Worm (Caenorhabditis elegans): Measurements from ENCODE around the gene Y38E10A.8.

Gene Y38E10A.8

DNA sequence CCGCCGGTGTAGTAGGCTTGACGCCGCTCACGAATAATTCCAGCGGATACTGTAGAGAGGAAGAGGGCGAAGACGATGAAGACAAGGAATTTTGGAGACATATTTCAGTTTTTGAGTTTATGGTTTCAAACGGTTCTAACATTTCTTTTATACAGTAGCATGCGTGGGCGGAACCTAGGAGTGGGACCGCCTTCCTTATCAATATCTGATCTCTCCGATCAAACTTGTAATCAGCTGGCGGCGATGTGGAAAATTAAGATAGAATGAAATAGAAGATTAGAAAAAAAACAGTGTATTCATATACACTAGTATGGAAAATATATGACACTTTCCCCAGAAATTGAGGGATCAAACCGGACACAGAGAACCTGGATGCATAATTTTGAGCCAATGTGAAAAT is 12.3 kb downstream of the Y38E10A.8 start, which contains the start of gene nspe-2:
nspe-2 (minus strand) TSS at position 101 of the 400 bp plus-strand sequence.
- TF ChIP-seq ceh-9 (tag; optimal IDR thresholded peaks at IDR 0.05) (no peak), ama-1 (optimal IDR thresholded peaks at IDR 0.05) (no peak), ZK546.5 (tag; optimal IDR thresholded peaks at IDR 0.05) (no peak), ceh-16 (tag; optimal IDR thresholded peaks at IDR 0.05) (no peak), fkh-10 (GFP tag; optimal IDR thresholded peaks at IDR 0.05) (no peak), lin-39 (tag; optimal IDR thresholded peaks at IDR 0.05) (no peak), pqm-1 (tag; optimal IDR thresholded peaks at IDR 0.05) (no peak), nhr-11 (tag; optimal IDR thresholded peaks at IDR 0.05) (no peak), mml-1 (tag; optimal IDR thresholded peaks at IDR 0.05) (no peak), nfya-1 (tag; optimal IDR thresholded peaks at IDR 0.05; ENCODE audit: insufficient read depth) (no peak), lsy-12 (tag; optimal IDR thresholded peaks at IDR 0.05) (no peak), egl-27 (tag; optimal IDR thresholded peaks at IDR 0.05) (no peak)

DNA sequence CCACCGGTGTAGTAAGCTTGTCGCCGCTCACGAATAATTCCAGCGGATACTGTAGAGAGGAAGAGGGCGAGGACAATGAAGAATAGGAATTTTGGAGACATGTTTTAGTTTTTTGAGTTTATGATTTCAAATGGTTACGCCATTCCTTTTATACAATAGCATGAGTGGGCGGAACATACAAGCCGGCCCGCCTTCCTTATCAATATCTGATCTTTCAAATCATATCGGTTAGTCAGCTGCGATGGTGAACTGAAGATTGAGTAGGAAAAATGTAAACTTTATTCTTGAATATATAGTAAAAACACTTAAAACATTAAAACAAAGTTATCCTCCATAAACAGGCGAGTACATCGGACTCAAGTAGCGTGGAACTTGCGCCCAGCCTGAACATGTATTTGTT is 13.8 kb downstream of the Y38E10A.8 start, which contains the start of gene nspe-1:
nspe-1 (minus strand) TSS at position 101 of the 400 bp plus-strand sequence.
- no peak for TF ChIP-seq nhr-237 (tag; optimal IDR thresholded peaks at IDR 0.05)
- TF ChIP-seq pha-4 (tag; optimal IDR thresholded peaks at IDR 0.05): no peak
- TF ChIP-seq nhr-25 (tag; optimal IDR thresholded peaks at IDR 0.05): no peak
- TF ChIP-seq lsy-12 (tag; optimal IDR thresholded peaks at IDR 0.05): no peak
- no peak for TF ChIP-seq R02D3.7 (tag; optimal IDR thresholded peaks at IDR 0.05)
- TF ChIP-seq jun-1 (tag; optimal IDR thresholded peaks at IDR 0.05): no peak
- no peak for TF ChIP-seq ceh-16 (tag; optimal IDR thresholded peaks at IDR 0.05)
- no peak for TF ChIP-seq unc-62 (GFP tag; optimal IDR thresholded peaks at IDR 0.05)
- no peak for TF ChIP-seq fos-1 (tag; optimal IDR thresholded peaks at IDR 0.05)
- TF ChIP-seq elt-2 (tag; optimal IDR thresholded peaks at IDR 0.05): no peak
- no peak for TF ChIP-seq fkh-10 (GFP tag; optimal IDR thresholded peaks at IDR 0.05)

DNA sequence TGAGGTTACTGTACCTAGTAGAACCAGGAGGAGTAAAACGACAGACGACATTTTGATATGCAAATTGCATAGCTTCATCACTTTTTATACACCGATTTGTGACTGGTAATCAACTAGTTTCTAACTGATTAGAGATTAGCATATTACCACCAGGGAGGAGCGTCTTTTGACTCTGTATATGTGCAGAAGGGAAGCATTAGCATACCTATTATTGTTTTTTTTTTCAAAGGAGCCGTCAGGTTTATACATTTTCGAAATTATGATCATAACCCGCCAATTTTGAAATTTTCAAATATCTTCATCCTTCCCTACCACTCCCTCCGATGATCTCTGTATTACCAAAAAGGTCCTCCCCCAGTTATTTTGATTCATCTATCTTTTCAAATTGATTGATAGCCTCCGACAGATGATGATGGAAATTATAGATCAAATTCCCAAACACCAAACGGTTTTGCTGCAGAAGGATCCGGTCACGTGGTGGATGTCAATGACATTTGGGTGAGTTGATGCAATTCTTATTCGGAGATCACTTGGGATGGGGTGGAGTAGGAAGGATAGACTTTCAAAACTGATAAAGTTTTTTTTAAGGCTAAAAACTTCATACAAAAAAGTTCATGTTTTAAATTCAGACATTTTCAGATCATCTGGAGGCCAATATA is 15.0 kb downstream of the Y38E10A.8 start, which contains the start of gene nspe-8:
nspe-8 (minus strand) TSS at position 51 of the 659 bp plus-strand sequence.
- no peak for TF ChIP-seq jun-1 (tag; optimal IDR thresholded peaks at IDR 0.05)
- TF ChIP-seq ceh-9 (tag; optimal IDR thresholded peaks at IDR 0.05): no peak
- TF ChIP-seq ztf-11 (tag; optimal IDR thresholded peaks at IDR 0.05): no peak
- TF ChIP-seq nhr-25 (tag; optimal IDR thresholded peaks at IDR 0.05): peak; percentile 50
- TF ChIP-seq egl-27 (tag; optimal IDR thresholded peaks at IDR 0.05): no peak
- TF ChIP-seq daf-12 (tag; optimal IDR thresholded peaks at IDR 0.05): no peak
- no peak for TF ChIP-seq unc-62 (GFP tag; optimal IDR thresholded peaks at IDR 0.05)
- TF ChIP-seq R02D3.7 (tag; optimal IDR thresholded peaks at IDR 0.05): no peak
- TF ChIP-seq nhr-23 (tag; optimal IDR thresholded peaks at IDR 0.05): peak; percentile 82
- TF ChIP-seq nhr-43 (tag; optimal IDR thresholded peaks at IDR 0.05; ENCODE audit: poor library complexity, severe bottlenecking): peak; percentile 88
- TF ChIP-seq elt-1 (tag; optimal IDR thresholded peaks at IDR 0.05): no peak
- no peak for TF ChIP-seq nfya-1 (tag; optimal IDR thresholded peaks at IDR 0.05; ENCODE audit: insufficient read depth)
- no peak for TF ChIP-seq ZK546.5 (tag; optimal IDR thresholded peaks at IDR 0.05)
- no peak for TF ChIP-seq pqm-1 (tag; optimal IDR thresholded peaks at IDR 0.05)
- no peak for TF ChIP-seq nhr-76 (tag; optimal IDR thresholded peaks at IDR 0.05)
- TF ChIP-seq lin-15B (tag; optimal IDR thresholded peaks at IDR 0.05): no peak
- TF ChIP-seq lsy-12 (tag; optimal IDR thresholded peaks at IDR 0.05): no peak
- TF ChIP-seq fkh-10 (GFP tag; optimal IDR thresholded peaks at IDR 0.05): no peak

DNA sequence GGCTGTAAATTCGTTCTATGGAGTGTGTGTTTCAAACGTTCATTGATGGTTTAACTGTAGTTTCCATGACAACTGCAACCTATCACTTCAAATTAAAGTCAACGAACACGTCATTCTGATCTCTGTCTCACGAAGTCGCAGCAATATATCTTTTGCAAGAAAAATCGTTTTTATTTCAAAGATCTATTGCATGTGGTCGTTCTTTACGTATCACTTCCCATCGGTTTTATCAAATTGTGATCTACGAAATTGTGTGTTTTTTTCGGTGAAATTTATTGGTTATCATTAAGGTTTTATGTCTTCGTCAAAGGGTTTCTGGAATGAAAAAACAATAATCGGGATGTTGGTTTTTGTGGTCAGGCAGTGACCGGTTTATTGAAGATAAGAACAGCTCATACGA is 15.8 kb downstream of the Y38E10A.8 start:
- TF ChIP-seq egl-5 (tag; optimal IDR thresholded peaks at IDR 0.05): no peak
- TF ChIP-seq nhr-28 (tag; optimal IDR thresholded peaks at IDR 0.05): no peak
- TF ChIP-seq ceh-9 (tag; optimal IDR thresholded peaks at IDR 0.05): no peak
- no peak for TF ChIP-seq eor-1 (tag; optimal IDR thresholded peaks at IDR 0.05)
- no peak for TF ChIP-seq lsy-12 (tag; optimal IDR thresholded peaks at IDR 0.05)
- no peak for TF ChIP-seq fkh-2 (tag; optimal IDR thresholded peaks at IDR 0.05)
- no peak for TF ChIP-seq ztf-4 (tag; optimal IDR thresholded peaks at IDR 0.05)
- no peak for TF ChIP-seq zag-1 (tag; optimal IDR thresholded peaks at IDR 0.05)
- no peak for TF ChIP-seq tbx-2 (tag; optimal IDR thresholded peaks at IDR 0.05)
- no peak for TF ChIP-seq snpc-4 (tag; optimal IDR thresholded peaks at IDR 0.05)
- TF ChIP-seq lin-39 (tag; optimal IDR thresholded peaks at IDR 0.05): no peak
- no peak for TF ChIP-seq elt-3 (tag; optimal IDR thresholded peaks at IDR 0.05)
- TF ChIP-seq hmg-11 (tag; optimal IDR thresholded peaks at IDR 0.05): no peak
- TF ChIP-seq nhr-11 (tag; optimal IDR thresholded peaks at IDR 0.05): no peak
- TF ChIP-seq unc-39 (tag; optimal IDR thresholded peaks at IDR 0.05): no peak
- no peak for TF ChIP-seq nhr-67 (tag; optimal IDR thresholded peaks at IDR 0.05)
- no peak for TF ChIP-seq fos-1 (tag; optimal IDR thresholded peaks at IDR 0.05)
